Worm (Caenorhabditis elegans) whole organism, L1 larva: ENCODE measurements around the gene F09F7.5.

Experiments used
- C04F5.9 ChIP-seq: sonication (generic microtip); optimal IDR thresholded peaks from 2 replicates; lab custom pipeline; 2016; ENCODE audit warnings: missing genetic modification characterization, missing compliant biosample characterization
- C16A3.4 ChIP-seq: fragments of 150-350 bp; optimal IDR thresholded peaks from 2 replicates; lab custom pipeline; 2014; ENCODE audit warnings: missing biosample characterization, missing genetic modification characterization
- Y116A8C.19 ChIP-seq: sonication (generic microtip); optimal IDR thresholded peaks from 2 replicates; lab custom pipeline; 2016; ENCODE audit warnings: missing compliant biosample characterization, missing genetic modification characterization, borderline replicate concordance
- aha-1 ChIP-seq: fragments of 150-350 bp; optimal IDR thresholded peaks from 2 replicates; lab custom pipeline; 2014; ENCODE audit warnings: missing biosample characterization, missing genetic modification characterization
- aly-2 ChIP-seq: fragments of 150-350 bp; optimal IDR thresholded peaks from 2 replicates; lab custom pipeline; 2014; ENCODE audit warnings: missing biosample characterization, missing genetic modification characterization
- ama-1 ChIP-seq: fragments of 150-350 bp; optimal IDR thresholded peaks from 2 replicates; lab custom pipeline; 2014
- ceh-8 ChIP-seq: fragments of 200-800 bp; sonication (Bioruptor generic); optimal IDR thresholded peaks from 2 replicates; lab custom pipeline; 2018; ENCODE audit warnings: mild to moderate bottlenecking, missing genetic modification characterization, moderate library complexity, missing compliant biosample characterization
- ceh-82 ChIP-seq, 3 experiments: fragments of 150-350 bp in 1 of 3; sonication (generic microtip) in 2 of 3; optimal IDR thresholded peaks; 2 replicates each; lab custom pipeline; 2014 to 2017; ENCODE audit warnings: missing biosample characterization in 3 of 3, missing genetic modification characterization in 3 of 3
- dpl-1 ChIP-seq, 3 experiments: fragments of 150-350 bp in 2 of 3; sonication (generic microtip) in 1 of 3; optimal IDR thresholded peaks; 2 replicates each; lab custom pipeline; 2014 to 2017; ENCODE audit warnings: missing biosample characterization in 3 of 3, missing genetic modification characterization in 3 of 3, missing genetic modification reagents in 3 of 3
- dsc-1 ChIP-seq: sonication (generic microtip); optimal IDR thresholded peaks from 2 replicates; lab custom pipeline; 2016; ENCODE audit warnings: mild to moderate bottlenecking, missing genetic modification characterization, missing compliant biosample characterization
- efl-1 ChIP-seq, 4 experiments: fragments of 150-350 bp; optimal IDR thresholded peaks in 3 of 4; peaks in 1 of 4; 1 replicate in 1 of 4; 2 replicates in 3 of 4; lab custom pipeline; 2014; ENCODE audit warnings: missing biosample characterization in 2 of 4, missing genetic modification characterization in 2 of 4, missing genetic modification reagents in 2 of 4
- efl-3 ChIP-seq: fragments of 200-800 bp; sonication (Bioruptor generic); optimal IDR thresholded peaks from 2 replicates; lab custom pipeline; 2018; ENCODE audit warnings: mild to moderate bottlenecking, missing genetic modification characterization, missing compliant biosample characterization
- egl-13 ChIP-seq: sonication (generic microtip); optimal IDR thresholded peaks from 2 replicates; lab custom pipeline; 2016; ENCODE audit warnings: missing genotype, missing genetic modification reagents, missing genetic modification characterization, missing compliant biosample characterization
- elt-2 ChIP-seq: sonication (generic microtip); optimal IDR thresholded peaks from 2 replicates; lab custom pipeline; 2016; ENCODE audit warnings: missing genetic modification characterization, mild to moderate bottlenecking, inconsistent platforms, missing compliant biosample characterization, missing genetic modification reagents
- hlh-4 ChIP-seq: sonication (generic microtip); optimal IDR thresholded peaks from 2 replicates; lab custom pipeline; 2016; ENCODE audit warnings: mild to moderate bottlenecking, missing genetic modification characterization, missing compliant biosample characterization
- hpl-2 ChIP-seq: fragments of 150-350 bp; optimal IDR thresholded peaks from 2 replicates; lab custom pipeline; 2014; ENCODE audit warnings: missing biosample characterization, missing genetic modification reagents, missing genetic modification characterization
- irx-1 ChIP-seq: sonication (generic microtip); optimal IDR thresholded peaks from 2 replicates; lab custom pipeline; 2016; ENCODE audit warnings: missing genetic modification characterization, missing compliant biosample characterization
- isw-1 ChIP-seq: fragments of 200-800 bp; sonication (Bioruptor generic); IDR thresholded peaks from 2 replicates; pipeline ENCODE4 v1.3.6; 2022; ENCODE audit warnings: missing genetic modification characterization, missing compliant biosample characterization
- jun-1 ChIP-seq: fragments of 150-350 bp; optimal IDR thresholded peaks from 2 replicates; lab custom pipeline; 2014; ENCODE audit warnings: missing biosample characterization, missing genetic modification reagents, missing genetic modification characterization
- lin-13 ChIP-seq: fragments of 150-350 bp; optimal IDR thresholded peaks from 2 replicates; lab custom pipeline; 2014; ENCODE audit warnings: missing biosample characterization, missing genetic modification reagents, missing genetic modification characterization
- lin-14 ChIP-seq: fragments of 200-800 bp; sonication (Bioruptor generic); optimal IDR thresholded peaks from 2 replicates; lab custom pipeline; 2018; ENCODE audit warnings: mild to moderate bottlenecking, missing genetic modification characterization, moderate library complexity, missing compliant biosample characterization
- lin-15B ChIP-seq: fragments of 150-350 bp; sonication (generic microtip); optimal IDR thresholded peaks from 3 replicates; lab custom pipeline; 2014; ENCODE audit warnings: missing biosample characterization, missing genetic modification characterization
- lin-35 ChIP-seq, 2 experiments: fragments of 150-350 bp; optimal IDR thresholded peaks; 2 replicates each; lab custom pipeline; 2014; ENCODE audit warnings: missing biosample characterization in 2 of 2, missing genetic modification characterization in 2 of 2, missing genetic modification reagents in 2 of 2
- lir-3 ChIP-seq: sonication (generic microtip); optimal IDR thresholded peaks from 2 replicates; lab custom pipeline; 2016; ENCODE audit warnings: mild to moderate bottlenecking, missing genetic modification characterization, moderate library complexity, missing compliant biosample characterization; ENCODE audit not compliant: poor library complexity
- lsy-2 ChIP-seq, 2 experiments: fragments of 150-350 bp; optimal IDR thresholded peaks; 2 replicates each; lab custom pipeline; 2014; ENCODE audit warnings: missing biosample characterization in 2 of 2, missing genetic modification characterization in 2 of 2
- mab-9 ChIP-seq: fragments of 200-800 bp; sonication (Bioruptor generic); IDR thresholded peaks from 2 replicates; pipeline ENCODE4 v1.3.6; 2022; ENCODE audit warnings: missing genetic modification reagents, missing genetic modification characterization, missing compliant biosample characterization
- mdl-1 ChIP-seq, 2 experiments: fragments of 150-350 bp; optimal IDR thresholded peaks; 2 replicates each; lab custom pipeline; 2014 to 2017; ENCODE audit warnings: missing biosample characterization in 2 of 2, missing genetic modification characterization in 2 of 2, inconsistent platforms in 1 of 2
- nhr-19 ChIP-seq: fragments of 200-800 bp; sonication (Bioruptor generic); conservative IDR thresholded peaks from 2 replicates; pipeline ENCODE4 v1.3.6; 2022; ENCODE audit warnings: missing genetic modification characterization, missing compliant biosample characterization
- nhr-20 ChIP-seq: sonication (generic microtip); optimal IDR thresholded peaks from 2 replicates; lab custom pipeline; 2016; ENCODE audit warnings: mild to moderate bottlenecking, missing genetic modification characterization, missing compliant biosample characterization
- nhr-47 ChIP-seq: sonication (generic microtip); optimal IDR thresholded peaks from 2 replicates; lab custom pipeline; 2016; ENCODE audit warnings: mild to moderate bottlenecking, missing genetic modification characterization, moderate library complexity, missing compliant biosample characterization
- nhr-71 ChIP-seq: sonication (generic microtip); optimal IDR thresholded peaks from 2 replicates; lab custom pipeline; 2016; ENCODE audit warnings: mild to moderate bottlenecking, missing genetic modification characterization, moderate library complexity, missing compliant biosample characterization
- nhr-77 ChIP-seq: fragments of 150-350 bp; optimal IDR thresholded peaks from 2 replicates; lab custom pipeline; 2014; ENCODE audit warnings: missing biosample characterization, missing genetic modification characterization
- nhr-84 ChIP-seq: sonication (generic microtip); optimal IDR thresholded peaks from 2 replicates; lab custom pipeline; 2017; ENCODE audit warnings: missing biosample characterization, missing genetic modification characterization
- rnt-1 ChIP-seq: sonication (generic microtip); optimal IDR thresholded peaks from 2 replicates; lab custom pipeline; 2016; ENCODE audit warnings: mild to moderate bottlenecking, missing genetic modification characterization, moderate library complexity, missing compliant biosample characterization
- skn-1 ChIP-seq: fragments of 150-350 bp; optimal IDR thresholded peaks from 2 replicates; lab custom pipeline; 2014; ENCODE audit warnings: missing biosample characterization, missing genetic modification characterization
- snpc-4 ChIP-seq: fragments of 150-350 bp; optimal IDR thresholded peaks from 2 replicates; lab custom pipeline; 2014; ENCODE audit warnings: missing biosample characterization, missing genetic modification characterization
- snu-23 ChIP-seq: sonication (generic microtip); optimal IDR thresholded peaks from 2 replicates; lab custom pipeline; 2016; ENCODE audit warnings: missing genetic modification characterization, missing compliant biosample characterization
- unc-130 ChIP-seq: fragments of 150-350 bp; optimal IDR thresholded peaks from 2 replicates; lab custom pipeline; 2017; ENCODE audit warnings: missing biosample characterization, missing genetic modification characterization, inconsistent platforms
- unc-86 ChIP-seq: sonication (generic microtip); optimal IDR thresholded peaks from 2 replicates; lab custom pipeline; 2016; ENCODE audit warnings: missing genetic modification characterization, missing compliant biosample characterization
- vab-15 ChIP-seq: sonication (generic microtip); optimal IDR thresholded peaks from 2 replicates; lab custom pipeline; 2017; ENCODE audit warnings: missing genotype, mild to moderate bottlenecking, missing genetic modification characterization, missing compliant biosample characterization
- zag-1 ChIP-seq: fragments of 150-350 bp; optimal IDR thresholded peaks from 2 replicates; lab custom pipeline; 2014; ENCODE audit warnings: missing biosample characterization, missing genetic modification characterization
- ztf-11 ChIP-seq, 2 experiments: sonication (generic microtip); optimal IDR thresholded peaks; 2 replicates each; lab custom pipeline; 2016 to 2017; ENCODE audit warnings: missing genetic modification characterization in 2 of 2, missing biosample characterization in 1 of 2, missing compliant biosample characterization in 1 of 2

F09F7.5 gene

DNA sequence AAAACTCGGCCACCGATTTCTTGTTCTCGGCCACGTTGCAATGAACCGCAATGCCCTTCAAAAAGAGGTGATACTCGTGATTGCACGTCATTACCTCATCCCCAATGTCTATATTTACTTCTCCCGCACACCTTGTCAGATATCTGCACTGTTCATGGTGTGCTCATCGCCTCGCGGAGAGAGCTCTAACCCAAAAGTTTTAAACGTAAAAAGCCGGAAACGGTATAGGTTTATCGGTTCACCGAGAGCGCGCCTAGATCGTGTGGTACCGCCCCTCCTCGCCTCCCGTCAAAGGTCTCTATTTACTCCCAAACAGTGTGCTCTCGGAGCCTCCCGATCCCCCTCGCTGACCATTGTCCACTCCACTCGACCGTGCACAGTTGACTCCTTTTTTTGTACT lies 37.9 kb downstream of the F09F7.5 start, which contains the start of gene F56D2.3:
F56D2.3 (plus strand) TSS at position 301 of the 400 bp plus-strand sequence.
- no peak for TF ChIP-seq jun-1 (tag; lab: Kevin White, UChicago)
- no peak for TF ChIP-seq lin-35 (GFP tag; optimal IDR thresholded peaks at IDR 0.05; lab: Kevin White, UChicago)
- no peak for TF ChIP-seq skn-1
- TF ChIP-seq irx-1 (tag; lab: Kevin White, UChicago) = no peak
- TF ChIP-seq efl-1 (optimal IDR thresholded peaks at IDR 0.05; lab: Kevin White, UChicago) = no peak
- TF ChIP-seq efl-1 (GFP tag; optimal IDR thresholded peaks at IDR 0.05 in 1 of 2; lab: Kevin White, UChicago) = no peak
- TF ChIP-seq zag-1 (tag; lab: Kevin White, UChicago) = no peak
- TF ChIP-seq nhr-77 (tag; lab: Kevin White, UChicago) = no peak
- no peak for TF ChIP-seq ceh-8 (GFP tag; lab: Kevin White, UChicago)

DNA sequence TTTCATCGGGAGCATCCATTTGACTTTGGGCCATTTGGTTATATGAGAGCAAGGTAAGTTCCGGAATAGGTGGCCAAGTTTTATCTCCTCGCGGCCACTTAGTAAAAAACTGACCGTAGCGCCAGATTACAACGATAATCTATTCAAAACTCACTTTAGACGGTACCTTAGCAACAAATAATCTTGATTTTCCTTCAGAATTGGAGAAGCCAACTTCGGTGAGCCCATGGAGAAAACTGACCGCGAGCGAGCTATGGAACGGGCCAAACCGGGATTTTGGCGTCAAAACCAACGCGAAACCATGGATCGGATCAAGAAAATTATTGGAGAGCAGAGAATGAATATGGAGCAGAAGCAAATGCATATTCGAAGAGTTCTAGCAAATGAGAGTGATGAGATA lies 38.9 kb downstream of the F09F7.5 start:
- TF ChIP-seq mdl-1 (tag; optimal IDR thresholded peaks at IDR 0.05; lab: Kevin White, UChicago) = no peak
- no peak for TF ChIP-seq efl-1 (optimal IDR thresholded peaks at IDR 0.05; lab: Kevin White, UChicago)
- TF ChIP-seq efl-1 (GFP tag; optimal IDR thresholded peaks at IDR 0.05 in 1 of 2; lab: Kevin White, UChicago) = peak in 1 of 2 experiments; percentile 82

DNA sequence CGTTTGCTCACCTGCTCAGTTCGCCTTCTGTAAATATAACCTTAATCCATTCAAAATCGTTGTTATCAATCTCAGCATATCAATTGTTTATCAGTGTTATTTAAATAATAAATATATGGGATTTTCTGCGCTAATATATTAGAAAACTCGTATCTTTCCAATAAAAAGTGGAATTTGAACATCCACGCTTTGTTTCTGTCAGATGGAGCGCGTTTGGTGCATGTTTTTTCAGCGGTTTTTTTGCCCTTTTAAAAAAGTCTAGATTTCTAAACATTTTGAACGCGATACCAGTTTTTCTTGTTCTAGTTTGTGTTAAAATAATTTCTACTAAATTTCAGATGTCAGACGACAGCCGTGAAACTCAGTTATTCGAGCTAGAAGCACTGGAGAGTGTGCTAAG lies 40.1 kb downstream of the F09F7.5 start, which contains the start of gene F56D2.2:
F56D2.2 (plus strand) TSS at position 339 of the 400 bp plus-strand sequence.
- TF ChIP-seq vab-15 (tag; lab: Kevin White, UChicago) = no peak
- TF ChIP-seq lin-13 (GFP tag; lab: Kevin White, UChicago) = no peak
- TF ChIP-seq dpl-1 (GFP tag; optimal IDR thresholded peaks at IDR 0.05; lab: Kevin White, UChicago) = peak; percentile 64 to 87 (median 77)
- TF ChIP-seq lin-15B (tag; lab: Kevin White, UChicago) = peak; percentile 31
- no peak for TF ChIP-seq elt-2
- TF ChIP-seq Y116A8C.19 = no peak
- peak; percentile 18 to 82 for TF ChIP-seq efl-1 (optimal IDR thresholded peaks at IDR 0.05; lab: Kevin White, UChicago)
- peak; percentile 86 to 98 for TF ChIP-seq efl-1 (GFP tag; optimal IDR thresholded peaks at IDR 0.05 in 1 of 2; lab: Kevin White, UChicago)
- TF ChIP-seq unc-86 = no peak
- no peak for TF ChIP-seq dsc-1 (tag; lab: Kevin White, UChicago)
- TF ChIP-seq aha-1 (tag; lab: Kevin White, UChicago) = no peak
- no peak for TF ChIP-seq isw-1 (GFP tag; lab: Robert Waterston, UW)
- TF ChIP-seq ztf-11 (tag; optimal IDR thresholded peaks at IDR 0.05; lab: Kevin White, UChicago) = no peak
- no peak for TF ChIP-seq ceh-82 (tag; optimal IDR thresholded peaks at IDR 0.05; lab: Kevin White, UChicago)
- peak in 1 of 2 experiments; percentile 64 for TF ChIP-seq lsy-2 (tag; optimal IDR thresholded peaks at IDR 0.05; lab: Kevin White, UChicago)
- no peak for TF ChIP-seq nhr-84 (tag; lab: Kevin White, UChicago)
- TF ChIP-seq lin-35 (GFP tag; optimal IDR thresholded peaks at IDR 0.05; lab: Kevin White, UChicago) = peak; percentile 71 to 91

DNA sequence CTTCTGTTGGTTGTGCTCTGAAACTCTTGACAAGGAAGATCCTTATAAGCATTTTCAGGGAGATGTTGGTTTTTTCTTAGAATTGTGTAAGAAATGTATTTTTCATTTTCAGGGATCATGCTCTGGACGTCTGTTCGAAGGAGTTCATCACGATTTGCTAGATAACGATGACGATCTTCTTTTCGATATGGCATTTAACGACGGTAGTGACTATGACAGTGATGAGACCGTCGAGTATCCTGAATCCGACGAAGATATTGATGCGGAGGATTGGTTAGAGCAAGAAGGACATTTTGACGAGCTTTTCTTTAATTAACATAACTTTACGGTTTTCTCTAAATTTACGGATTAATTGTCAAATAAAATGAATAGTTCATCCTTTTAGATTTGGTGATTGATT lies 42.0 kb downstream of the F09F7.5 start:
- no peak for TF ChIP-seq mab-9
- peak; percentile 27 for TF ChIP-seq aly-2 (tag; lab: Kevin White, UChicago)

ce11 chrIII:5591668-5592149 lies 44.9 kb downstream of the F09F7.5 start, which contains the start of the genes ddx-15 and ucr-1:
ddx-15 (minus strand) TSS chrIII:5591718.
ucr-1 (plus strand) TSS chrIII:5592135.
- TF ChIP-seq nhr-71 (tag; lab: Kevin White, UChicago) (peak; percentile 83), unc-130 (peak; percentile 78), jun-1 (tag; lab: Kevin White, UChicago) (peak; percentile 22), mdl-1 (tag; optimal IDR thresholded peaks at IDR 0.05; lab: Kevin White, UChicago) (peak in 1 of 2 experiments; percentile 46), egl-13 (tag; lab: Kevin White, UChicago) (peak; percentile 8), lir-3 (tag; lab: Kevin White, UChicago) (peak; percentile 39), ama-1 (lab: Kevin White, UChicago) (no peak), lin-14 (peak; percentile 75), lin-13 (GFP tag; lab: Kevin White, UChicago) (peak; percentile 25), nhr-47 (tag; lab: Kevin White, UChicago) (peak; percentile 78), hpl-2 (GFP tag; lab: Kevin White, UChicago) (no peak), C04F5.9 (tag; lab: Kevin White, UChicago) (peak; percentile 0), nhr-19 (GFP tag; lab: Robert Waterston, UW) (peak; percentile 65), ceh-82 (tag; optimal IDR thresholded peaks at IDR 0.05; lab: Kevin White, UChicago) (peak; percentile 1 to 79 (median 37)), ceh-8 (GFP tag; lab: Kevin White, UChicago) (no peak), efl-3 (GFP tag; lab: Kevin White, UChicago) (no peak), zag-1 (tag; lab: Kevin White, UChicago) (no peak), C16A3.4 (tag; lab: Kevin White, UChicago) (peak; percentile 67), nhr-20 (peak; percentile 66), snpc-4 (tag; lab: Kevin White, UChicago) (peak; percentile 32), aha-1 (tag; lab: Kevin White, UChicago) (no peak), isw-1 (GFP tag; lab: Robert Waterston, UW) (peak; percentile 76), rnt-1 (tag; lab: Kevin White, UChicago) (peak; percentile 73), snu-23 (peak; percentile 78), hlh-4 (tag; lab: Kevin White, UChicago) (no peak), nhr-84 (tag; lab: Kevin White, UChicago) (no peak)
